Fruit fly (Drosophila melanogaster) whole organism, adult: ENCODE data around the gene Jhbp4.

ENCODE experiments used
- CG11617 ChIP-seq: fragments of 200-800 bp; sonication (Bioruptor generic); optimal IDR thresholded peaks from 2 replicates; lab custom pipeline; 2017; ENCODE audit warnings: mild to moderate bottlenecking, missing biosample characterization, missing genetic modification reagents, missing genetic modification characterization
- CG12768 ChIP-seq: fragments of 200-800 bp; sonication (Bioruptor generic); optimal IDR thresholded peaks from 2 replicates; lab custom pipeline; 2017; ENCODE audit warnings: missing biosample characterization, missing genetic modification characterization, mild to moderate bottlenecking, moderate library complexity, missing genetic modification reagents
- CG14711 ChIP-seq: fragments of 200-800 bp; sonication (Bioruptor generic); optimal IDR thresholded peaks from 2 replicates; lab custom pipeline; 2018; ENCODE audit warnings: missing biosample characterization, mild to moderate bottlenecking, missing genetic modification characterization, moderate library complexity
- CG1620 ChIP-seq: fragments of 200-800 bp; sonication (Bioruptor generic); optimal IDR thresholded peaks from 2 replicates; lab custom pipeline; 2016; ENCODE audit warnings: missing biosample characterization, missing genetic modification characterization
- CG33017 ChIP-seq: fragments of 200-800 bp; sonication (Bioruptor generic); optimal IDR thresholded peaks from 2 replicates; lab custom pipeline; 2018; ENCODE audit warnings: missing biosample characterization, mild to moderate bottlenecking, missing genetic modification characterization, moderate library complexity
- CG5204 ChIP-seq: fragments of 200-800 bp; sonication (Bioruptor generic); optimal IDR thresholded peaks from 2 replicates; lab custom pipeline; 2016; ENCODE audit warnings: missing biosample characterization, missing genetic modification characterization
- CG7045 ChIP-seq: fragments of 200-800 bp; sonication (Bioruptor generic); optimal IDR thresholded peaks from 2 replicates; lab custom pipeline; 2017; ENCODE audit warnings: missing biosample characterization, mild to moderate bottlenecking, missing genetic modification characterization
- CG7101 ChIP-seq: fragments of 200-800 bp; sonication (Bioruptor generic); optimal IDR thresholded peaks from 2 replicates; lab custom pipeline; 2018; ENCODE audit warnings: missing biosample characterization, mild to moderate bottlenecking, missing genetic modification characterization, moderate library complexity
- Clk ChIP-seq: fragments of 200-800 bp; sonication (Bioruptor generic); optimal IDR thresholded peaks from 2 replicates; lab custom pipeline; 2017; ENCODE audit warnings: missing biosample characterization, missing genetic modification characterization
- Crg-1 ChIP-seq: fragments of 200-800 bp; sonication (Bioruptor generic); optimal IDR thresholded peaks from 2 replicates; lab custom pipeline; 2016; ENCODE audit warnings: missing biosample characterization, missing genetic modification characterization
- Hr96 ChIP-seq: fragments of 200-800 bp; sonication (Bioruptor generic); optimal IDR thresholded peaks from 2 replicates; lab custom pipeline; 2016; ENCODE audit warnings: missing biosample characterization, missing genetic modification characterization
- Mnt ChIP-seq: fragments of 200-800 bp; sonication (Bioruptor generic); optimal IDR thresholded peaks from 2 replicates; lab custom pipeline; 2016; ENCODE audit warnings: missing biosample characterization, mild to moderate bottlenecking, missing genetic modification characterization
- bab1 ChIP-seq: fragments of 200-800 bp; sonication (Bioruptor generic); optimal IDR thresholded peaks from 3 replicates; lab custom pipeline; 2019; ENCODE audit warnings: missing biosample characterization, mild to moderate bottlenecking, missing genetic modification characterization, moderate library complexity
- cic ChIP-seq: fragments of 200-800 bp; sonication (Bioruptor generic); optimal IDR thresholded peaks from 2 replicates; lab custom pipeline; 2017; ENCODE audit warnings: missing biosample characterization, mild to moderate bottlenecking, missing genetic modification characterization, moderate library complexity
- cnc ChIP-seq, 2 experiments: fragments of >200 bp; optimal IDR thresholded peaks; 2 replicates each; lab custom pipeline; 2017
- kay ChIP-seq: fragments of 200-800 bp; sonication (Bioruptor generic); peaks from one replicate; lab custom pipeline; 2016; ENCODE audit warnings: missing biosample characterization, missing genetic modification characterization, borderline replicate concordance
- ovo ChIP-seq: fragments of 200-800 bp; sonication (Bioruptor generic); optimal IDR thresholded peaks from 2 replicates; lab custom pipeline; 2016; ENCODE audit warnings: missing biosample characterization, missing genetic modification characterization
- pad ChIP-seq: fragments of 200-800 bp; sonication (Bioruptor generic); optimal IDR thresholded peaks from 3 replicates; lab custom pipeline; 2017; ENCODE audit warnings: missing biosample characterization, missing genetic modification characterization, mild to moderate bottlenecking, moderate library complexity, missing genetic modification reagents
- tj ChIP-seq: fragments of 200-800 bp; sonication (Bioruptor generic); optimal IDR thresholded peaks from 3 replicates; lab custom pipeline; 2017; ENCODE audit warnings: missing biosample characterization, mild to moderate bottlenecking, missing genetic modification characterization, moderate library complexity
- toe ChIP-seq: fragments of 200-800 bp; sonication (Bioruptor generic); optimal IDR thresholded peaks from 2 replicates; lab custom pipeline; 2016; ENCODE audit warnings: missing biosample characterization, missing genetic modification characterization

The Jhbp4 gene

DNA sequence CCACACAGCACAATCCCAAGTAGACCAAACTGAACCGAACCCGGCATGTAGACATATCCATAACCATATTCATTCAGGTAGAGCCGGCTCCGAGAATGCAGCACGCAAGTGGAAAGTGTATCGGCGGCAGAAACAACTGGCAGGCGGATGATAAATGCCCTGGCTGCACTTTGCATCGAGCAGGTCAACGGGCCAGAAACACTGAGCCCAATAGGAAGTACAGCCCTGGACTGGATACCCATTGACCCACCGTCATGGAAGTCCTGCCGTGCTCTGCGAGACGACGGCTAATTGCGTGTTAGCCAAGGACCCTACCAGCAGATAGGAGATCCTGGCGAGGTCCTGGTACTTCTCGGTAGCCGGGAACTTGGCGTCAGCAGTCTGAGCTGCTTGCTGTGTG, 13.7 kb upstream of the Jhbp4 start:
- TF ChIP-seq Mnt (GFP tag; lab: Kevin White, UChicago) = no peak
- TF ChIP-seq cnc (optimal IDR thresholded peaks at IDR 0.05; lab: Kevin White, UChicago) = no peak
- no peak for TF ChIP-seq CG5204 (GFP tag; lab: Kevin White, UChicago)
- TF ChIP-seq ovo = no peak
- no peak for TF ChIP-seq CG7101 (tag; lab: Kevin White, UChicago)
- no peak for TF ChIP-seq pad (GFP tag; lab: Kevin White, UChicago)
- TF ChIP-seq CG33017 (tag; lab: Kevin White, UChicago) = no peak
- TF ChIP-seq toe (GFP tag; lab: Kevin White, UChicago) = no peak
- TF ChIP-seq CG1620 = no peak
- TF ChIP-seq CG12768 (GFP tag; lab: Kevin White, UChicago) = no peak

DNA sequence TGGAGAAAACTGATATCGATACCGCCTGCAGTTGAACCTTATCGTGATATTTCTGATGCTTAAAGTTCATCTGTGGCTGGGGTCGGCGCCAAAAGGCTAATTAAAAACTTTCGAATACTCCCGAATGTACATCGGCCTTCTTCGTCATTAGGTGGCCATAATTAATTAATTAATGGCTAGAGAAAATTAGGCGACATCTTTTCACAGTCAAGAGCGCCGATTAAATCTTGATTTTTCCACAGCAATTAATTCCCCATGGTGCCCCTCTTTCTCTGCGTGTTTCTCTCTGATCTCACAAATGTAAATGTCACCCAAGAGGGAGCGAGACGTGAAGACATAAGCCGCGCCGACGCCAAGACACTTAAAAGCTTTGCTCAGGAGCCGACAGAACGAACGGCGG, 12.9 kb upstream of the Jhbp4 start:
- no peak for TF ChIP-seq ovo
- no peak for TF ChIP-seq bab1 (GFP tag; lab: Kevin White, UChicago)
- no peak for TF ChIP-seq CG1620

DNA sequence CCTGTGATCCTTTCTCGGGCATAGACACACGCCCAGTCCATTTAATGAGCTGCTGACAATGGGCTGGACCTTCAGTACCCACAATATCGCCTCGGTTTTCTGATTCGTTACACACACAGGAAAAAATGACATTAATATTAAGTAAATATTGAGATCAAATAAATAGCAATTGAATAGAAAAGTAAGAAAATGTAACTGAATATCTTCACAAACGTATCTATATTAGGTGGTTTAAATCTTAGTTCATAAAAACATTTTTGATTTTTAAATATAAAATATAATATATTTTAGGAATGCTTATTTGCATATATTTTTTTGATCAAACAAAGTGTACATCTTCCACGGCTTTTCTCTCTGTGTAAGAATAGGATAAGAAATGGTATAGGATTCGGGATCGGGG, 9.6 kb upstream of the Jhbp4 start:
- TF ChIP-seq CG33017 (tag; lab: Kevin White, UChicago) = no peak

DNA sequence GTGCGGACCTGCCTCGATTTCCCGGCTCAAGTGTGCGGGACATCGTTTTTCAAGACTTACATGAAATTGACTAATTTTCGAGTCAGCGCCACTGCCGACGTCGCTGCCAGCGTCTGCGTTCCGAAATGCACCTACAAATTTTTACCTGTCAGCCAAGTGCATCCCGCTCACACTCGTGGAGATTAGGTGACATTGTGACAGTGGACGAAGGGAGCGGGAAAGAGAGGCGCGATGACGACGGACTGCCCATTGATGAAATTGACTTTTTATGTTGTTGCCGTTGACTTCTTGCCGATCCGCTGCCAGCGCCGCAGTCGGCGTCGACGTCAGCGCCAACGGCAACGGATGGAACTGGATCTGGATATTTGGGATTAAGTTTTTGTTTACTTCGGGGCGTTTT, 9.1 kb upstream of the Jhbp4 start:
- TF ChIP-seq CG33017 (tag; lab: Kevin White, UChicago) = no peak
- TF ChIP-seq CG5204 (GFP tag; lab: Kevin White, UChicago) = no peak
- no peak for TF ChIP-seq CG1620
- TF ChIP-seq cnc (optimal IDR thresholded peaks at IDR 0.05; lab: Kevin White, UChicago) = no peak
- no peak for TF ChIP-seq Hr96 (GFP tag; lab: Kevin White, UChicago)
- TF ChIP-seq Crg-1 (GFP tag; lab: Kevin White, UChicago) = no peak

- TF ChIP-seq pad (GFP tag; lab: Kevin White, UChicago) (no peak), CG7101 (tag; lab: Kevin White, UChicago) (no peak), CG12768 (GFP tag; lab: Kevin White, UChicago) (no peak), CG33017 (tag; lab: Kevin White, UChicago) (no peak), bab1 (GFP tag; lab: Kevin White, UChicago) (no peak), Clk (GFP tag; lab: Kevin White, UChicago) (no peak), Mnt (GFP tag; lab: Kevin White, UChicago) (no peak), CG11617 (GFP tag; lab: Kevin White, UChicago) (no peak), CG14711 (tag; lab: Kevin White, UChicago) (no peak), Hr96 (GFP tag; lab: Kevin White, UChicago) (no peak), ovo (no peak), CG7045 (GFP tag; lab: Kevin White, UChicago) (no peak)
Observed at dm6 chr3R:16038049-16038448, 5.2 kb upstream of the Jhbp4 start.

DNA sequence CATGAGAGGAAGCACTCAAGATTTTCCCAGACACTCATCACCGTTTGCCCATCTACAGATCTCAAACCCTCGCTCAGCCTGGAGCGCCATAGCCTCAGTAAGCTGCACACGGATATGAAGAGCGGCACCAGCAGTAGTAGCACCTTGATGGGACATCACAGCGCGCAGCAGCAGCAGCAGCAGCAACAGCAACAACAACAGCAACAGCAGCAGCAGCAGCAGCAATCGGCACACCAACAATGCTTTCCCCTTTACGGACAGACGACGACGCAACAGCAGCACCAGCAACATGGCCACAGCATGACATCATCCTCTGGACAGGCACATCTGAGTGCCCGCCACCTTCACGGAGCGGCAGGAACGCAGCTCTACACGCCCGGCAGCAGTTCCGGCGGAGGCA, 3.7 kb upstream of the Jhbp4 start:
- TF ChIP-seq Mnt (GFP tag; lab: Kevin White, UChicago) (no peak), Hr96 (GFP tag; lab: Kevin White, UChicago) (no peak), CG33017 (tag; lab: Kevin White, UChicago) (no peak), Clk (GFP tag; lab: Kevin White, UChicago) (no peak)

DNA sequence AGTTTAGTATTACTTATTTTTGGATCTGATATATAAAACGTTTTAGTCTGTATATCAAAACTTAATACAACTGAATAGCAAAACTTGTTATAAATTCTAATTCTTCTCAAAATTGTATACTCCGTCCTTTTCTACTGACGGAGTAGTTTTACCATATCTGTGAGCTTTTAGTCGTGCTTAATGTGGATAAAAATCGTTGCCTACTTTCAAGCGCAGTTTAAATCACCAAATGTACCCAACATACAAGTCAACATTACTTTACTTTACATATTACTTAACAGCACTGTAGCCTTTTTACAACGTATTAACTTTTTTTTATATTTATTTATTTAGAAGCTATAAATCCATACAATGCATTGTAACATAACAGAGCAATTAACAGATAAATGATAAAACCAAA, 2.4 kb upstream of the Jhbp4 start:
- TF ChIP-seq tj = no peak
- TF ChIP-seq Clk (GFP tag; lab: Kevin White, UChicago) = no peak
- TF ChIP-seq CG12768 (GFP tag; lab: Kevin White, UChicago) = no peak
- TF ChIP-seq bab1 (GFP tag; lab: Kevin White, UChicago) = no peak
- no peak for TF ChIP-seq toe (GFP tag; lab: Kevin White, UChicago)
- TF ChIP-seq cic (GFP tag; lab: Kevin White, UChicago) = no peak
- TF ChIP-seq pad (GFP tag; lab: Kevin White, UChicago) = no peak
- no peak for TF ChIP-seq Hr96 (GFP tag; lab: Kevin White, UChicago)
- no peak for TF ChIP-seq CG14711 (tag; lab: Kevin White, UChicago)
- TF ChIP-seq kay (GFP tag; lab: Kevin White, UChicago) = no peak

DNA sequence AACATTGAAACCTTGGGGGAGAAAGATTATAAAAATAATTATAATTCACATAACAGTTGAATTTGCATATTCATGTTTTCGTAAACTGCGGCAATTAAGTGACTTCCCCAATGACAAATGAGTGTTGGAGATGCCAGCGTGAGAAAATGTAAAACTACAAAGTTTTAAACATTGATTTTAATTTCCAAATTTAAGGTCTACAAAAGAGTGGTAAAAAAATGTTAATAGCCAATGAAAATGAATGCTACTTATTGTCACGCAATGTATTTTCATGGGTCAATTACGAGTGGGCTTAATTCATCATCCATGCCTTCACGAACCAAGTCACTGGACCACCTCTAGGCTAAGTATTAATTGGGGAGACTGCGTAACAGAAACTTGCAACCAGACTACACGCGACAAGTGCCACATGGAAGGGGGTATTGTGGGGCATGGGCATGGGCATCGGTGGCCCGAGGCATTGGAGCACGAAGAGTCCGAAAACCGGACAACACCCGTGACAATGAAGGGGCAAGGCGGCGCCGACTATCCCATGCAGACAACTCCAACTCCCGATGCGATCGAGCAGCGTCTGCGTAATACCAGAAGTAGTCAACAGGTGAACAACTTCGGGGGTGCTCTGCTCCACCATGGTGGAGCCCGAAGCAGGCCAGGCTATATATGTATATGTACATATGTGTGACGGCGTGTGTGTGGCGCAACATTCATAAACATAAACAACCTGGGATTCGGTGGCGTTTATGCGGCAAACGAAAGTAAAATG, 980 bp upstream of the Jhbp4 start:
- TF ChIP-seq tj (no peak), CG11617 (GFP tag; lab: Kevin White, UChicago) (no peak), CG7045 (GFP tag; lab: Kevin White, UChicago) (no peak), kay (GFP tag; lab: Kevin White, UChicago) (no peak), cic (GFP tag; lab: Kevin White, UChicago) (no peak), bab1 (GFP tag; lab: Kevin White, UChicago) (no peak), CG1620 (no peak), Hr96 (GFP tag; lab: Kevin White, UChicago) (no peak), pad (GFP tag; lab: Kevin White, UChicago) (no peak), Clk (GFP tag; lab: Kevin White, UChicago) (no peak)
